Worm (Caenorhabditis elegans): Measurements from ENCODE around the gene ndub-3.

Gene ndub-3

DNA sequence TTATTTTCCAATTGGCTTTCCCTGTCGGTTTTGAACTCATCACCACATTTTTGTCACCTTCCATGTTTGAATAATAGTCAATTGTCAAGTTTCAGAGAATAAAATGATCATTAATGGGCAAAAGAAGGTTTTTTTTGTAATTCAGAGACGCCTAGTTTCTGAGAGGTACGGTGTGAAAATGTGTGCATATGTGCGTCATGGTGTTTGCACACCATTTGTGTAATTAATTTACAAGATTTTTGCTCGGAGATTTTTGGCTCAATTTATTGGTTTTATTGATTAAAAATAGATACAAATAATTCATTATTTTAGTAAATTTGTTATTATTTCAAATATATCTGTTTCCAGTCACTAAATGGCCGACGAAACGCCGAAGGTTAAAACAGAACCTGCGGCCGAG, 32.8 kb upstream of the ndub-3 start, which contains the start of the genes F44G4.3 and tdp-1 (continued):
- no peak for TF ChIP-seq nhr-12 (tag; optimal IDR thresholded peaks at IDR 0.05)
- no peak for TF ChIP-seq efl-3 (GFP tag; optimal IDR thresholded peaks at IDR 0.05)
- no peak for TF ChIP-seq nhr-237 (tag; optimal IDR thresholded peaks at IDR 0.05)
- TF ChIP-seq elt-3 (tag; optimal IDR thresholded peaks at IDR 0.05) = no peak
- TF ChIP-seq fos-1 (tag; optimal IDR thresholded peaks at IDR 0.05) = no peak
- peak; percentile 31 to 35 for TF ChIP-seq efl-1 (optimal IDR thresholded peaks at IDR 0.05)
- TF ChIP-seq efl-1 (GFP tag; optimal IDR thresholded peaks at IDR 0.05 in 1 of 2) = peak; percentile 49 to 91
- peak; percentile 73 to 96 for TF ChIP-seq lsy-2 (tag; optimal IDR thresholded peaks at IDR 0.05)
- TF ChIP-seq unc-86 (tag; optimal IDR thresholded peaks at IDR 0.05) = no peak
- no peak for TF ChIP-seq fkh-8 (tag; optimal IDR thresholded peaks at IDR 0.05)
- TF ChIP-seq unc-30 (tag; optimal IDR thresholded peaks at IDR 0.05) = no peak
- no peak for TF ChIP-seq tlp-1 (tag; optimal IDR thresholded peaks at IDR 0.05)
- TF ChIP-seq nhr-47 (tag; optimal IDR thresholded peaks at IDR 0.05) = peak; percentile 33
- no peak for TF ChIP-seq rnt-1 (tag; optimal IDR thresholded peaks at IDR 0.05)
- TF ChIP-seq nhr-90 (tag; optimal IDR thresholded peaks at IDR 0.05; ENCODE audit: poor library complexity) = no peak
- no peak for TF ChIP-seq nhr-28 (tag; optimal IDR thresholded peaks at IDR 0.05)
- TF ChIP-seq lin-14 (GFP tag; optimal IDR thresholded peaks at IDR 0.05) = peak; percentile 18
- no peak for TF ChIP-seq blmp-1 (tag; optimal IDR thresholded peaks at IDR 0.05)
- no peak for TF ChIP-seq aly-2 (tag; optimal IDR thresholded peaks at IDR 0.05)
- no peak for TF ChIP-seq ets-5 (GFP tag; IDR thresholded peaks at IDR 0.05)
- no peak for TF ChIP-seq sox-4 (tag; optimal IDR thresholded peaks at IDR 0.05)
- TF ChIP-seq isw-1 (GFP tag; IDR thresholded peaks at IDR 0.05) = no peak
- no peak for TF ChIP-seq ztf-4 (tag; optimal IDR thresholded peaks at IDR 0.05)
- TF ChIP-seq pag-3 (tag; optimal IDR thresholded peaks at IDR 0.05; ENCODE audit: borderline replicate concordance, insufficient read depth) = no peak
- no peak for TF ChIP-seq ceh-63 (GFP tag; optimal IDR thresholded peaks at IDR 0.05)
- TF ChIP-seq mab-9 (GFP tag; IDR thresholded peaks at IDR 0.05) = no peak
- TF ChIP-seq zip-4 (GFP tag; optimal IDR thresholded peaks at IDR 0.05) = no peak
- TF ChIP-seq snpc-4 (tag; optimal IDR thresholded peaks at IDR 0.05) = no peak
- no peak for TF ChIP-seq hlh-17 (GFP tag; optimal IDR thresholded peaks at IDR 0.05; ENCODE audit: borderline replicate concordance)
- TF ChIP-seq unc-62 (GFP tag; optimal IDR thresholded peaks at IDR 0.05) = no peak
- no peak for TF ChIP-seq egl-13 (tag; optimal IDR thresholded peaks at IDR 0.05)
- peak; percentile 14 to 55 for TF ChIP-seq lin-35 (GFP tag; optimal IDR thresholded peaks at IDR 0.05)
- TF ChIP-seq mef-2 (tag; optimal IDR thresholded peaks at IDR 0.05) = no peak
- peak; percentile 24 for TF ChIP-seq ces-1 (GFP tag; optimal IDR thresholded peaks at IDR 0.05)
- TF ChIP-seq ama-1 (optimal IDR thresholded peaks at IDR 0.05) = no peak
- TF ChIP-seq ztf-11 (tag; optimal IDR thresholded peaks at IDR 0.05) = no peak
- no peak for TF ChIP-seq ceh-82 (tag; optimal IDR thresholded peaks at IDR 0.05)
- TF ChIP-seq snu-23 (GFP tag; optimal IDR thresholded peaks at IDR 0.05) = peak; percentile 15
- TF ChIP-seq lin-39 (tag; optimal IDR thresholded peaks at IDR 0.05) = no peak
- TF ChIP-seq fkh-10 (GFP tag; optimal IDR thresholded peaks at IDR 0.05) = no peak
- TF ChIP-seq grh-1 (GFP tag; IDR thresholded peaks at IDR 0.05) = no peak
- TF ChIP-seq C04F5.9 (tag; optimal IDR thresholded peaks at IDR 0.05) = no peak

- TF ChIP-seq mdl-1 (tag; optimal IDR thresholded peaks at IDR 0.05) (no peak), snu-23 (GFP tag; optimal IDR thresholded peaks at IDR 0.05) (no peak), vab-15 (tag; optimal IDR thresholded peaks at IDR 0.05) (no peak), F16B12.6 (tag; optimal IDR thresholded peaks at IDR 0.05) (no peak), irx-1 (tag; optimal IDR thresholded peaks at IDR 0.05) (no peak), fos-1 (tag; optimal IDR thresholded peaks at IDR 0.05) (no peak), snpc-4 (tag; optimal IDR thresholded peaks at IDR 0.05) (no peak), efl-1 (optimal IDR thresholded peaks at IDR 0.05) (no peak), efl-1 (GFP tag; optimal IDR thresholded peaks at IDR 0.05 in 1 of 2) (peak in 1 of 2 experiments; percentile 45)
Observed at ce11 chrII:8996064-8996463, 31.4 kb upstream of the ndub-3 start, which contains the start of gene ndub-2. TSS of gene ndub-2 (plus strand) at chrII:8996364.

Data from whole organism, L1 larva.